Worm (Caenorhabditis elegans) whole organism, young adult: ENCODE results near the gene cdc-42.

Experiments used
- F23B12.7 ChIP-seq: sonication (generic microtip); optimal IDR thresholded peaks from 2 replicates; lab custom pipeline; 2017; ENCODE audit warnings: missing genetic modification characterization, mild to moderate bottlenecking, missing compliant biosample characterization, antibody characterized with exemption, moderate library complexity; ENCODE audit not compliant: insufficient read depth
- F57C9.4 ChIP-seq: sonication (generic microtip); optimal IDR thresholded peaks from 2 replicates; lab custom pipeline; 2017; ENCODE audit warnings: mild to moderate bottlenecking, missing genetic modification characterization, missing compliant biosample characterization
- Y56A3A.18 ChIP-seq: fragments of 200-800 bp; sonication (Bioruptor generic); IDR thresholded peaks from 2 replicates; pipeline ENCODE4 v1.3.6; 2022; ENCODE audit warnings: missing genetic modification reagents, missing genetic modification characterization, missing compliant biosample characterization
- Y95B8A.8 ChIP-seq: fragments of 200-800 bp; sonication (Bioruptor generic); IDR thresholded peaks from 2 replicates; pipeline ENCODE4 v1.3.6; 2022; ENCODE audit warnings: missing genetic modification reagents, missing genetic modification characterization, missing compliant biosample characterization
- ama-1 ChIP-seq, 3 experiments: fragments of 150-350 bp in 1 of 3; sonication (generic microtip) in 2 of 3; optimal IDR thresholded peaks; 2 replicates each; lab custom pipeline; 2014 to 2018; ENCODE audit warnings: missing biosample characterization in 2 of 3, missing genetic modification characterization in 2 of 3, missing genetic modification reagents in 2 of 3
- attf-6 ChIP-seq: fragments of 200-800 bp; sonication (Bioruptor generic); IDR thresholded peaks from 2 replicates; pipeline ENCODE4 v1.3.6; 2022; ENCODE audit warnings: missing genetic modification reagents, missing genetic modification characterization, missing compliant biosample characterization
- ceh-27 ChIP-seq: fragments of 200-800 bp; sonication (Bioruptor generic); optimal IDR thresholded peaks from 2 replicates; lab custom pipeline; 2018; ENCODE audit warnings: mild to moderate bottlenecking, missing genetic modification characterization, moderate library complexity, missing compliant biosample characterization
- lin-26 ChIP-seq: fragments of 200-800 bp; sonication (Bioruptor generic); IDR thresholded peaks from 2 replicates; pipeline ENCODE4 v1.3.6; 2022; ENCODE audit warnings: missing genetic modification reagents, missing genetic modification characterization, missing compliant biosample characterization
- nhr-90 ChIP-seq: sonication (generic microtip); optimal IDR thresholded peaks from 2 replicates; lab custom pipeline; 2016; ENCODE audit warnings: missing genotype, mild to moderate bottlenecking, missing genetic modification characterization, missing compliant biosample characterization
- unc-62 ChIP-seq: fragments of 150-350 bp; optimal IDR thresholded peaks from 2 replicates; lab custom pipeline; 2014; ENCODE audit warnings: missing biosample characterization, missing genetic modification reagents, missing genetic modification characterization

ce11 chrII:7631171-7631570 lies 14.9 kb downstream of the cdc-42 start:
- TF ChIP-seq F57C9.4 = no peak
- peak; percentile 37; the same call in 1 of the 2 replicates for TF ChIP-seq lin-26 (GFP tag; lab: Robert Waterston, UW)
- no peak for TF ChIP-seq unc-62 (GFP tag; lab: Kevin White, UChicago)
- TF ChIP-seq ceh-27 (GFP tag; lab: Kevin White, UChicago) = no peak
- no peak for TF ChIP-seq nhr-90 (tag; lab: Kevin White, UChicago)
- TF ChIP-seq attf-6 (GFP tag; lab: Robert Waterston, UW) = no peak
- no peak for TF ChIP-seq F23B12.7 (tag; lab: Kevin White, UChicago)
- no peak for TF ChIP-seq Y95B8A.8 (GFP tag; lab: Robert Waterston, UW)
- TF ChIP-seq ama-1 (optimal IDR thresholded peaks at IDR 0.05; lab: Kevin White, UChicago) = no peak
- TF ChIP-seq ama-1 (GFP tag; optimal IDR thresholded peaks at IDR 0.05; lab: Kevin White, UChicago) = no peak
- no peak for TF ChIP-seq Y56A3A.18 (GFP tag; lab: Robert Waterston, UW)
